Worm (Caenorhabditis elegans) whole organism, late embryonic: Measurements from ENCODE around the gene T24C4.10.

Experiments
- C08G9.2 ChIP-seq: sonication (generic microtip); optimal IDR thresholded peaks from 2 replicates; lab custom pipeline; 2016; ENCODE audit warnings: mild to moderate bottlenecking, missing genetic modification characterization, moderate library complexity, missing compliant biosample characterization
- C38D4.7 ChIP-seq: fragments of 200-800 bp; sonication (Bioruptor generic); optimal IDR thresholded peaks from 2 replicates; lab custom pipeline; 2018; ENCODE audit warnings: mild to moderate bottlenecking, missing genetic modification characterization, moderate library complexity, missing compliant biosample characterization
- F13H6.1 ChIP-seq: sonication (generic microtip); optimal IDR thresholded peaks from 2 replicates; lab custom pipeline; 2016; ENCODE audit warnings: missing genetic modification characterization, missing compliant biosample characterization
- K02D7.2 ChIP-seq: sonication (generic microtip); optimal IDR thresholded peaks from 2 replicates; lab custom pipeline; 2017; ENCODE audit warnings: mild to moderate bottlenecking, missing genetic modification characterization, missing compliant biosample characterization
- T23F11.4 ChIP-seq: fragments of 200-800 bp; sonication (Bioruptor generic); optimal IDR thresholded peaks from 2 replicates; lab custom pipeline; 2018; ENCODE audit warnings: mild to moderate bottlenecking, missing genetic modification characterization, missing compliant biosample characterization
- Y22D7AL.16 ChIP-seq: sonication (generic microtip); optimal IDR thresholded peaks from 2 replicates; lab custom pipeline; 2016; ENCODE audit warnings: missing genetic modification characterization, missing compliant biosample characterization
- ceh-14 ChIP-seq: sonication (generic microtip); optimal IDR thresholded peaks from 2 replicates; lab custom pipeline; 2016; ENCODE audit warnings: missing genotype, missing genetic modification characterization, missing compliant biosample characterization
- ceh-18 ChIP-seq: sonication (generic microtip); optimal IDR thresholded peaks from 2 replicates; lab custom pipeline; 2016; ENCODE audit warnings: missing genetic modification characterization, missing compliant biosample characterization
- ceh-19 ChIP-seq: fragments of 200-800 bp; sonication (Bioruptor generic); optimal IDR thresholded peaks from 2 replicates; lab custom pipeline; 2018; ENCODE audit warnings: mild to moderate bottlenecking, missing genetic modification characterization, missing compliant biosample characterization
- ceh-22 ChIP-seq: sonication (generic microtip); optimal IDR thresholded peaks from 2 replicates; lab custom pipeline; 2017; ENCODE audit warnings: missing biosample characterization, missing genetic modification characterization
- ceh-31 ChIP-seq: sonication (generic microtip); optimal IDR thresholded peaks from 2 replicates; lab custom pipeline; 2016; ENCODE audit warnings: missing genetic modification characterization, missing compliant biosample characterization
- ceh-48 ChIP-seq: sonication (generic microtip); optimal IDR thresholded peaks from 2 replicates; lab custom pipeline; 2016; ENCODE audit warnings: missing genetic modification characterization, inconsistent platforms, missing compliant biosample characterization
- ceh-6 ChIP-seq: fragments of 200-800 bp; sonication (Bioruptor generic); optimal IDR thresholded peaks from 2 replicates; lab custom pipeline; 2018; ENCODE audit warnings: mild to moderate bottlenecking, missing genetic modification characterization, missing compliant biosample characterization
- che-1 ChIP-seq: sonication (generic microtip); optimal IDR thresholded peaks from 2 replicates; lab custom pipeline; 2016; ENCODE audit warnings: mild to moderate bottlenecking, missing genetic modification characterization, missing compliant biosample characterization
- dve-1 ChIP-seq: sonication (generic microtip); optimal IDR thresholded peaks from 2 replicates; lab custom pipeline; 2017; ENCODE audit warnings: antibody characterized with exemption, mild to moderate bottlenecking, missing genetic modification characterization, missing compliant biosample characterization
- elt-4 ChIP-seq: sonication (generic microtip); optimal IDR thresholded peaks from 2 replicates; lab custom pipeline; 2016; ENCODE audit warnings: missing genetic modification characterization, missing compliant biosample characterization
- ets-4 ChIP-seq: sonication (generic microtip); optimal IDR thresholded peaks from 2 replicates; lab custom pipeline; 2016; ENCODE audit warnings: missing genetic modification characterization, missing compliant biosample characterization
- eyg-1 ChIP-seq: sonication (generic microtip); optimal IDR thresholded peaks from 2 replicates; lab custom pipeline; 2016; ENCODE audit warnings: missing genotype, missing genetic modification characterization, missing compliant biosample characterization
- fax-1 ChIP-seq: sonication (generic microtip); optimal IDR thresholded peaks from 2 replicates; lab custom pipeline; 2016; ENCODE audit warnings: missing genotype, missing genetic modification characterization, missing compliant biosample characterization
- fkh-6 ChIP-seq: sonication (generic microtip); optimal IDR thresholded peaks from 2 replicates; lab custom pipeline; 2016; ENCODE audit warnings: missing genetic modification characterization, missing compliant biosample characterization
- gmeb-2 ChIP-seq: sonication (generic microtip); optimal IDR thresholded peaks from 2 replicates; lab custom pipeline; 2016; ENCODE audit warnings: missing genetic modification characterization, inconsistent platforms, missing compliant biosample characterization
- hlh-8 ChIP-seq: sonication (generic microtip); optimal IDR thresholded peaks from 2 replicates; lab custom pipeline; 2016; ENCODE audit warnings: missing genotype, missing genetic modification characterization, missing compliant biosample characterization
- lin-11 ChIP-seq: fragments of 200-800 bp; sonication (Bioruptor generic); optimal IDR thresholded peaks from 2 replicates; lab custom pipeline; 2018; ENCODE audit warnings: mild to moderate bottlenecking, missing genetic modification characterization, missing compliant biosample characterization
- nhr-11 ChIP-seq: fragments of 150-350 bp; optimal IDR thresholded peaks from 2 replicates; lab custom pipeline; 2014; ENCODE audit warnings: missing biosample characterization, missing genetic modification characterization
- npax-4 ChIP-seq: sonication (generic microtip); optimal IDR thresholded peaks from 2 replicates; lab custom pipeline; 2016; ENCODE audit warnings: missing genetic modification characterization, missing compliant biosample characterization
- pag-3 ChIP-seq: sonication (generic microtip); optimal IDR thresholded peaks from 2 replicates; lab custom pipeline; 2016; ENCODE audit warnings: missing compliant biosample characterization, missing genetic modification characterization, borderline replicate concordance
- pax-1 ChIP-seq: fragments of 150-350 bp; optimal IDR thresholded peaks from 2 replicates; lab custom pipeline; 2014; ENCODE audit warnings: missing biosample characterization, missing genetic modification characterization
- pha-2 ChIP-seq: sonication (generic microtip); optimal IDR thresholded peaks from 2 replicates; lab custom pipeline; 2017; ENCODE audit warnings: mild to moderate bottlenecking, missing genetic modification characterization, missing compliant biosample characterization
- pqm-1 ChIP-seq: sonication (generic microtip); optimal IDR thresholded peaks from 2 replicates; lab custom pipeline; 2016; ENCODE audit warnings: missing genetic modification characterization, missing compliant biosample characterization
- ref-2 ChIP-seq: sonication (generic microtip); optimal IDR thresholded peaks from 2 replicates; lab custom pipeline; 2016; ENCODE audit warnings: missing genetic modification characterization, missing compliant biosample characterization
- sdc-2 ChIP-seq: sonication (generic microtip); optimal IDR thresholded peaks from 2 replicates; lab custom pipeline; 2016; ENCODE audit warnings: missing genotype, missing genetic modification characterization, missing compliant biosample characterization
- sox-2 ChIP-seq: fragments of 200-800 bp; sonication (Bioruptor generic); IDR thresholded peaks from 2 replicates; pipeline ENCODE4 v1.3.6; 2022; ENCODE audit warnings: missing genetic modification reagents, missing genetic modification characterization, missing compliant biosample characterization
- sox-4 ChIP-seq: sonication (generic microtip); optimal IDR thresholded peaks from 2 replicates; lab custom pipeline; 2017; ENCODE audit warnings: mild to moderate bottlenecking, missing genetic modification characterization, inconsistent platforms, missing compliant biosample characterization
- unc-86 ChIP-seq: sonication (generic microtip); optimal IDR thresholded peaks from 2 replicates; lab custom pipeline; 2016; ENCODE audit warnings: missing genetic modification characterization, missing compliant biosample characterization
- zip-5 ChIP-seq: sonication (generic microtip); optimal IDR thresholded peaks from 2 replicates; lab custom pipeline; 2016; ENCODE audit warnings: missing genetic modification characterization, missing compliant biosample characterization
- ztf-16 ChIP-seq: sonication (generic microtip); optimal IDR thresholded peaks from 2 replicates; lab custom pipeline; 2017; ENCODE audit warnings: missing genetic modification characterization, missing compliant biosample characterization

T24C4.10 gene

ce11 chrIII:931405-931804, 40.4 kb upstream of the T24C4.10 start (continued):
- TF ChIP-seq sdc-2 (tag; lab: Kevin White, UChicago), result peak; percentile 72
- TF ChIP-seq ceh-48 (tag; lab: Kevin White, UChicago), result peak; percentile 74
- peak; percentile 79 for TF ChIP-seq fax-1
- TF ChIP-seq ztf-16 (tag; lab: Kevin White, UChicago), result peak; percentile 42
- peak; percentile 97 for TF ChIP-seq Y22D7AL.16 (tag; lab: Kevin White, UChicago)
- TF ChIP-seq ref-2 (tag; lab: Kevin White, UChicago), result peak; percentile 53
- peak; percentile 97 for TF ChIP-seq elt-4
- TF ChIP-seq T23F11.4 (GFP tag; lab: Kevin White, UChicago), result peak; percentile 56
- peak; percentile 34 for TF ChIP-seq zip-5 (tag; lab: Kevin White, UChicago)
- TF ChIP-seq npax-4 (tag; lab: Kevin White, UChicago), result peak; percentile 79
- peak; percentile 81 for TF ChIP-seq ceh-31 (tag; lab: Kevin White, UChicago)
- TF ChIP-seq unc-86 (tag; lab: Kevin White, UChicago), result peak; percentile 35
- peak; percentile 66 for TF ChIP-seq C38D4.7 (GFP tag; lab: Kevin White, UChicago)
- TF ChIP-seq F13H6.1 (tag; lab: Kevin White, UChicago), result peak; percentile 79
- peak; percentile 83 for TF ChIP-seq ceh-14
- TF ChIP-seq gmeb-2, result peak; percentile 80
- peak; percentile 94 for TF ChIP-seq lin-11 (tag; lab: Kevin White, UChicago)
- peak; percentile 34 for TF ChIP-seq ceh-18 (tag; lab: Kevin White, UChicago)
- TF ChIP-seq fkh-6 (tag; lab: Kevin White, UChicago), result peak; percentile 90
- TF ChIP-seq ceh-6 (GFP tag; lab: Kevin White, UChicago), result peak; percentile 32
- peak; percentile 83 for TF ChIP-seq ets-4 (tag; lab: Kevin White, UChicago)
- TF ChIP-seq hlh-8 (tag; lab: Kevin White, UChicago), result peak; percentile 91
- peak; percentile 76 for TF ChIP-seq C08G9.2 (tag; lab: Kevin White, UChicago)
- TF ChIP-seq ceh-19 (GFP tag; lab: Kevin White, UChicago), result peak; percentile 91
- TF ChIP-seq pha-2 (tag; lab: Kevin White, UChicago), result peak; percentile 18
- TF ChIP-seq pqm-1 (tag; lab: Kevin White, UChicago), result peak; percentile 96

DNA sequence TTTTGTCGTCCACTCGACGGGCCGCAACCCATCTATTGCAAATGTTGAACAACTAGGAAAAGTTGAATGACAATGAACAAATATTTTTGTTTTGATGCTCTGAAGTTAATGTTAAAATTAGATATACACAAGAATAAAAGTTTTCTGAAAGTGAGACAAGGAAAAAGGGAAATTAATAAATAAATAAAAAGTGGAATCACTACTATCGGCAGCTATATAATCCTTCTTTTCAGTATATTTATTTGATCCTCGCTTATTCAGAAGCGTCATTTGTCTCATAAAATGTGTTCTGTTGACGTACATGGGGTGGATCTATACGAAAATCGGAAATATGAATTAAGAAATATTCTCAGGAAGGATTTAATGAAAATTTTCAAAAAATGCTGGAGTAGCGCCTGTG, 35.2 kb upstream of the T24C4.10 start, which contains the start of gene pef-1:
TSS of gene pef-1 (minus strand) at position 101 of the 400 bp plus-strand sequence.
- TF ChIP-seq nhr-11 (tag; lab: Kevin White, UChicago) (no peak), che-1 (tag; lab: Kevin White, UChicago) (no peak), ceh-22 (tag; lab: Kevin White, UChicago) (no peak), eyg-1 (tag; lab: Kevin White, UChicago) (no peak)

- TF ChIP-seq Y22D7AL.16 (tag; lab: Kevin White, UChicago) (no peak), hlh-8 (tag; lab: Kevin White, UChicago) (no peak), eyg-1 (tag; lab: Kevin White, UChicago) (no peak), pqm-1 (tag; lab: Kevin White, UChicago) (no peak), sox-4 (tag; lab: Kevin White, UChicago) (no peak), pax-1 (no peak), K02D7.2 (tag; lab: Kevin White, UChicago) (no peak)
Observed at ce11 chrIII:919322-919721, 28.3 kb upstream of the T24C4.10 start, which contains the start of gene F23H11.7. F23H11.7 (minus strand) TSS chrIII:919422.

DNA sequence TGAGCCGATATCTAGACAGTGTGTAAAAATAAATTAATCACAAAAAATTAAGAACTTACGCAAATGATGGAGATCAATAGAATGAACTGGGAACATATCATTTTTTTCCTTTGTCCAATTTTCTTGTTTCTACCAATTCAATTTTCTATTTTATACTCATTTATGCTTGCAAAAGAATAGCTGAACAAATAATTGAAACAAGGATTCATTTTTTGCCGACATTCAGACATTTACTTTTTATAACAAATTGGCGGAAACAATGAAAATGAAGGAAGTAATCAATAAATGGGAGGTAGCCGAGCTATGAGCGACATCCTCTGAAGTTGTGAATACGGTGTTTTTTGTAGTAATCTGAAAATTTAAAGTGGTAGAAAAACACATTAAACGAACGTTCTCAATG, 25.9 kb upstream of the T24C4.10 start, which contains the start of gene idpp-13:
TSS of gene idpp-13 (minus strand) at position 101 of the 400 bp plus-strand sequence.
- TF ChIP-seq pqm-1 (tag; lab: Kevin White, UChicago) (no peak), sox-2 (GFP tag; lab: Robert Waterston, UW) (no peak), pag-3 (tag; lab: Kevin White, UChicago) (no peak), sdc-2 (tag; lab: Kevin White, UChicago) (no peak), dve-1 (tag; lab: Kevin White, UChicago) (no peak), ceh-31 (tag; lab: Kevin White, UChicago) (no peak), sox-4 (tag; lab: Kevin White, UChicago) (no peak)
- TF ChIP-seq, all 69 proteins: peak for 0
